Fruit fly (Drosophila melanogaster) whole organism, prepupa: ENCODE results near the gene CG33285.

Experiments
- Blimp-1 ChIP-seq: fragments of 200-800 bp; sonication (Bioruptor generic); optimal IDR thresholded peaks from 3 replicates; lab custom pipeline; 2017; ENCODE audit warnings: missing biosample characterization, missing genetic modification characterization, mild to moderate bottlenecking, moderate library complexity, missing genetic modification reagents
- CG10669 ChIP-seq: fragments of 200-800 bp; sonication (Bioruptor generic); optimal IDR thresholded peaks from 3 replicates; lab custom pipeline; 2018; ENCODE audit warnings: missing biosample characterization, mild to moderate bottlenecking, missing genetic modification characterization, moderate library complexity
- CG11762 ChIP-seq: fragments of 200-800 bp; sonication (Bioruptor generic); optimal IDR thresholded peaks from 3 replicates; lab custom pipeline; 2016; ENCODE audit warnings: missing biosample characterization, missing genetic modification characterization; ENCODE audit not compliant: insufficient read depth
- CG15336 ChIP-seq: fragments of 200-800 bp; sonication (Bioruptor generic); IDR thresholded peaks from 2 replicates; pipeline ENCODE4 v1.3.6; 2022; ENCODE audit warnings: missing biosample characterization, missing genetic modification characterization
- CG31627 ChIP-seq: fragments of 200-800 bp; sonication (Bioruptor generic); optimal IDR thresholded peaks from 3 replicates; lab custom pipeline; 2016; ENCODE audit warnings: missing biosample characterization, missing genetic modification characterization
- CG32006 ChIP-seq: fragments of 200-800 bp; sonication (Bioruptor generic); optimal IDR thresholded peaks from 3 replicates; lab custom pipeline; 2017; ENCODE audit warnings: missing biosample characterization, mild to moderate bottlenecking, missing genetic modification characterization
- CG34406 ChIP-seq: fragments of 200-800 bp; sonication (Bioruptor generic); optimal IDR thresholded peaks from 3 replicates; lab custom pipeline; 2016; ENCODE audit warnings: missing biosample characterization, missing genetic modification characterization
- CG6276 ChIP-seq: fragments of 200-800 bp; sonication (Bioruptor generic); optimal IDR thresholded peaks from 2 replicates; lab custom pipeline; 2017; ENCODE audit warnings: missing biosample characterization, mild to moderate bottlenecking, missing genetic modification characterization
- CG6792 ChIP-seq: fragments of 200-800 bp; sonication (Bioruptor generic); optimal IDR thresholded peaks from 3 replicates; lab custom pipeline; 2016; ENCODE audit warnings: missing biosample characterization, missing genetic modification characterization
- CG7368 ChIP-seq: fragments of 200-800 bp; sonication (Bioruptor generic); optimal IDR thresholded peaks from 3 replicates; lab custom pipeline; 2016; ENCODE audit warnings: missing biosample characterization, missing genetic modification characterization
- CG8119 ChIP-seq: fragments of 200-800 bp; sonication (Bioruptor generic); IDR thresholded peaks from 3 replicates; pipeline ENCODE4 v1.3.6; 2022; ENCODE audit warnings: missing biosample characterization, missing genetic modification characterization
- CG8319 ChIP-seq: fragments of 200-800 bp; sonication (Bioruptor generic); optimal IDR thresholded peaks from 3 replicates; lab custom pipeline; 2016; ENCODE audit warnings: missing biosample characterization, missing genetic modification characterization
- CG9139 ChIP-seq: fragments of 200-800 bp; sonication (Bioruptor generic); optimal IDR thresholded peaks from 3 replicates; lab custom pipeline; 2017; ENCODE audit warnings: missing biosample characterization, mild to moderate bottlenecking, missing genetic modification characterization
- Eip75B ChIP-seq: fragments of 200-800 bp; sonication (Bioruptor generic); optimal IDR thresholded peaks from 3 replicates; lab custom pipeline; 2016; ENCODE audit warnings: missing biosample characterization, missing genetic modification characterization
- Eip78C ChIP-seq: fragments of 200-800 bp; sonication (Bioruptor generic); peaks from one replicate; lab custom pipeline; 2016; ENCODE audit warnings: missing biosample characterization, missing genetic modification characterization
- Eip93F ChIP-seq: fragments of 200-800 bp; sonication (Bioruptor generic); optimal IDR thresholded peaks from 2 replicates; lab custom pipeline; 2016; ENCODE audit warnings: missing biosample characterization, mild to moderate bottlenecking, missing genetic modification characterization
- Ets21C ChIP-seq: fragments of 200-800 bp; sonication (Bioruptor generic); optimal IDR thresholded peaks from 3 replicates; lab custom pipeline; 2016; ENCODE audit warnings: missing biosample characterization, missing genetic modification characterization
- Ets96B ChIP-seq: fragments of 200-800 bp; optimal IDR thresholded peaks from 2 replicates; lab custom pipeline; 2019; ENCODE audit warnings: missing biosample characterization, mild to moderate bottlenecking, missing genetic modification characterization, moderate library complexity
- Hr38 ChIP-seq: sonication (Bioruptor generic); optimal IDR thresholded peaks from 2 replicates; lab custom pipeline; 2016; ENCODE audit warnings: missing biosample characterization, missing genetic modification characterization
- Hr39 ChIP-seq: fragments of 200-800 bp; sonication (Bioruptor generic); optimal IDR thresholded peaks from 2 replicates; lab custom pipeline; 2016; ENCODE audit warnings: missing biosample characterization, missing genetic modification characterization
- Lpt ChIP-seq: fragments of 200-800 bp; sonication (Bioruptor generic); optimal IDR thresholded peaks from 3 replicates; lab custom pipeline; 2016; ENCODE audit warnings: missing biosample characterization, missing genetic modification characterization
- OdsH ChIP-seq: fragments of 200-800 bp; sonication (Bioruptor generic); optimal IDR thresholded peaks from 3 replicates; lab custom pipeline; 2016; ENCODE audit warnings: missing biosample characterization, missing genetic modification characterization
- Smox ChIP-seq: fragments of 200-800 bp; sonication (Bioruptor generic); optimal IDR thresholded peaks from 3 replicates; lab custom pipeline; 2016; ENCODE audit warnings: missing biosample characterization, missing genetic modification characterization
- Sox102F ChIP-seq: fragments of 200-800 bp; sonication (Bioruptor generic); optimal IDR thresholded peaks from 2 replicates; lab custom pipeline; 2016; ENCODE audit warnings: missing biosample characterization, mild to moderate bottlenecking, missing genetic modification characterization
- Sox14 ChIP-seq: fragments of 200-800 bp; sonication (Bioruptor generic); optimal IDR thresholded peaks from 3 replicates; lab custom pipeline; 2016; ENCODE audit warnings: missing biosample characterization, missing genetic modification characterization
- Sox15 ChIP-seq: fragments of 200-800 bp; sonication (Bioruptor generic); optimal IDR thresholded peaks from 3 replicates; lab custom pipeline; 2016; ENCODE audit warnings: missing biosample characterization, missing genetic modification characterization
- acj6 ChIP-seq: fragments of 200-800 bp; sonication (Bioruptor generic); optimal IDR thresholded peaks from 3 replicates; lab custom pipeline; 2016; ENCODE audit warnings: missing biosample characterization, missing genetic modification characterization
- cyc ChIP-seq: fragments of 200-800 bp; sonication (Bioruptor generic); optimal IDR thresholded peaks from 3 replicates; lab custom pipeline; 2016; ENCODE audit warnings: missing biosample characterization, missing genetic modification characterization
- dsx ChIP-seq: fragments of 200-800 bp; optimal IDR thresholded peaks from 3 replicates; lab custom pipeline; 2019; ENCODE audit warnings: missing biosample characterization, mild to moderate bottlenecking, missing genetic modification characterization, moderate library complexity; ENCODE audit not compliant: poor library complexity, severe bottlenecking
- eg ChIP-seq: fragments of 200-800 bp; sonication (Bioruptor generic); IDR thresholded peaks from 3 replicates; pipeline ENCODE4 v1.3.6; 2022; ENCODE audit warnings: missing biosample characterization, missing genetic modification characterization
- esn ChIP-seq: fragments of 200-800 bp; sonication (Bioruptor generic); optimal IDR thresholded peaks from 2 replicates; lab custom pipeline; 2016; ENCODE audit warnings: missing biosample characterization, mild to moderate bottlenecking, missing genetic modification characterization, moderate library complexity
- fd59A ChIP-seq: fragments of 200-800 bp; sonication (Bioruptor generic); optimal IDR thresholded peaks from 2 replicates; lab custom pipeline; 2017; ENCODE audit warnings: missing biosample characterization, mild to moderate bottlenecking, missing genetic modification characterization, missing genetic modification reagents
- fd85E ChIP-seq: fragments of 200-800 bp; sonication (Bioruptor generic); optimal IDR thresholded peaks from 3 replicates; lab custom pipeline; 2016; ENCODE audit warnings: missing biosample characterization, missing genetic modification characterization
- fkh ChIP-seq: fragments of 200-800 bp; sonication (Bioruptor generic); optimal IDR thresholded peaks from 3 replicates; lab custom pipeline; 2017; ENCODE audit warnings: missing biosample characterization, mild to moderate bottlenecking, missing genetic modification characterization, moderate library complexity
- lz ChIP-seq: fragments of 200-800 bp; sonication (Bioruptor generic); optimal IDR thresholded peaks from 3 replicates; lab custom pipeline; 2016; ENCODE audit warnings: missing biosample characterization, missing genetic modification characterization
- net ChIP-seq: fragments of 200-800 bp; sonication (Bioruptor generic); optimal IDR thresholded peaks from 3 replicates; lab custom pipeline; 2016; ENCODE audit warnings: missing biosample characterization, missing genetic modification characterization
- pdm3 ChIP-seq: fragments of 200-800 bp; sonication (Bioruptor generic); optimal IDR thresholded peaks from 3 replicates; lab custom pipeline; 2016; ENCODE audit warnings: missing biosample characterization, missing genetic modification characterization
- salr ChIP-seq, 2 experiments: fragments of 200-800 bp; sonication (Bioruptor generic); optimal IDR thresholded peaks; 3 replicates each; lab custom pipeline; 2016 to 2018; ENCODE audit warnings: missing biosample characterization in 2 of 2, missing genetic modification characterization in 2 of 2, mild to moderate bottlenecking in 1 of 2
- spab ChIP-seq: fragments of 200-800 bp; sonication (Bioruptor generic); optimal IDR thresholded peaks from 2 replicates; lab custom pipeline; 2017; ENCODE audit warnings: missing biosample characterization, mild to moderate bottlenecking, missing genetic modification characterization, missing genetic modification reagents
- ss ChIP-seq, 2 experiments: fragments of 200-800 bp; sonication (Bioruptor generic); optimal IDR thresholded peaks; 2 replicates in 1 of 2; 3 replicates in 1 of 2; lab custom pipeline; 2017 to 2018; ENCODE audit warnings: mild to moderate bottlenecking in 2 of 2, missing biosample characterization in 2 of 2, missing genetic modification characterization in 2 of 2, moderate library complexity in 1 of 2
- svp ChIP-seq: fragments of 200-800 bp; sonication (Bioruptor generic); peaks from one replicate; lab custom pipeline; 2016; ENCODE audit warnings: missing biosample characterization, missing genetic modification characterization
- topi ChIP-seq: fragments of 200-800 bp; sonication (Bioruptor generic); optimal IDR thresholded peaks from 3 replicates; lab custom pipeline; 2016; ENCODE audit warnings: missing biosample characterization, missing genetic modification characterization
- vri ChIP-seq: fragments of 200-800 bp; sonication (Bioruptor generic); optimal IDR thresholded peaks from 3 replicates; lab custom pipeline; 2016; ENCODE audit warnings: missing biosample characterization, mild to moderate bottlenecking, missing genetic modification characterization

The CG33285 gene

DNA sequence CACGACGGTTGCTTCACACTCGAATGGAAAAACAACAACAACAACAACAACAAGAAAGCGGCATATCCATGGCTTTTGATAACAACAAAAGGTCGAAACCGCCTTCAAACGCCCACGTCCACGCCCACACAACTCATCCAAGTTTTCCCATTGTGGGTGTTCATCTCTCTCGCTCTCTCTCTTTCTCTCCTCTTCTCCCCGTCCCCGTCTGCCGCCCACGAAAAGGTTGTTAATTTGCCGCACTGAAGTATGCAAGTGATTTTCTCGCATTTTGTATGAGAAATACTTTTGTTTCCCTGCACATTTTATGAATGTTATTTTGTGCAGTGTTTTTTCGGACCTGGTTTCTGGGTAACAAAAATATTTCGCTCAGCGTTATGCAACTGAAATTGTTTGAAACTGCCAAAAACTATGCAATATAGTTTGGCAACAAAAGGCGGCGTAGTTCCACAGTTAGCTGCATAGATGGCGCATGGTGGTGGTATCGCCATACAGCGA lies 39.3 kb downstream of the CG33285 start (continued):
- TF ChIP-seq Smox (GFP tag; lab: Kevin White, UChicago) (peak; percentile 31), OdsH (no peak), ss (GFP tag; optimal IDR thresholded peaks at IDR 0.05; lab: Kevin White, UChicago) (no peak), CG10669 (GFP tag; lab: Kevin White, UChicago) (no peak), pdm3 (GFP tag; lab: Kevin White, UChicago) (peak; percentile 30), Blimp-1 (GFP tag; lab: Kevin White, UChicago) (no peak), CG7368 (GFP tag; lab: Kevin White, UChicago) (no peak), esn (peak; percentile 39), vri (GFP tag; lab: Kevin White, UChicago) (no peak), Lpt (GFP tag; lab: Kevin White, UChicago) (no peak), lz (GFP tag; lab: Kevin White, UChicago) (peak; percentile 34), svp (peak; percentile 50), fkh (GFP tag; lab: Kevin White, UChicago) (no peak), CG34406 (GFP tag; lab: Kevin White, UChicago) (peak; percentile 20), CG9139 (no peak), Sox14 (GFP tag; lab: Kevin White, UChicago) (peak; percentile 61), fd59A (no peak), Hr38 (no peak), Eip93F (GFP tag; lab: Kevin White, UChicago) (no peak), CG6276 (GFP tag; lab: Kevin White, UChicago) (no peak)

DNA sequence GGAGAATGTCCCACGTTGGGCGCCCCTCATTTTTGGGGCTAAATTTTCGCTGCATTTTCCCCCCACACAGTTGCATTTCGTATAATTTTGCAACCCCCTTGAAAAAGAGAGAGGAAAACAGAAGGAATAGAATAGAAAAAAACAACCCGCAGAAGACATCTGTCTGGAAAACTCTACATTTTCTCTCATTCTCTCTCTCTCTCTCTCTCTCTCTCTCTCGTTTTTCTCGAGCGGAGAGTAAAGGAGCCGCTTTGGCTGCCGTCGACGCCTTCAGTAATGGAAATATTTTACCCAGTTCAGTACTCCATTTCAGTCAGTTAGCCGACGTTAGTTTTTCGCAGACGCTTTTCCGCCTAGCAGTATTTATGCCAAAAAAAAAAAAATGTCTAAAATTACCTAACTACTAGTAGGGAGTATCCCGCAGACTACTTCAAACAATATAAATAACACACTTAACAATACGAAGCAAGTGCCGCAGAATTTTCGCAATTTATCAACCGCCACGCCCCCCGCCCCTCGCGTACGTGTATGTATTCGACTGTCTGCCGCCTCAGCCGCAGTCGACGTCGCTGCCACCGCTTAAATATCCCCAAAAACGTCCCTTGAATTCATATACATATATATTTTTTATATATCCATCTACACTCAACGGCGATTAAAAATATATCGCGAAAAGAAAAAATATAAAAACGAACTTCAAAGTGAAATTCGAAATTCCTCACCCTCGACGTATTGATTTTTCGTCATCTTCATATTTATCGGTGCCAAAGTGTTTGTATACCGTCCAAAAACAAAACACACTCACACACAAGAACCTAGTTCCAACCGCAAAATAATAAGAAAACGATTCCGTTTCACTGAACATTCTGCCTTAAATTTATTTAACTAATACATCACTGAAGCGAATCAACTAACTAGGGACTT lies 40.8 kb downstream of the CG33285 start:
- peak; percentile 68 for TF ChIP-seq Eip78C (GFP tag; lab: Kevin White, UChicago)
- TF ChIP-seq CG6792 (GFP tag; lab: Kevin White, UChicago), result no peak

- peak; percentile 45 for TF ChIP-seq Ets96B (tag; lab: Kevin White, UChicago)
- TF ChIP-seq Smox (GFP tag; lab: Kevin White, UChicago), result peak; percentile 18
- no peak for TF ChIP-seq vri (GFP tag; lab: Kevin White, UChicago)
- TF ChIP-seq CG11762 (GFP tag; lab: Kevin White, UChicago), result no peak
- no peak for TF ChIP-seq Lpt (GFP tag; lab: Kevin White, UChicago)
- TF ChIP-seq CG15336 (GFP tag; lab: Robert Waterston, UW), result peak; percentile 39; the same call in 1 of the 2 replicates
- no peak for TF ChIP-seq Ets21C
- TF ChIP-seq dsx (GFP tag; lab: Kevin White, UChicago), result peak; percentile 23
- TF ChIP-seq Eip75B (GFP tag; lab: Kevin White, UChicago), result no peak
- TF ChIP-seq CG31627 (GFP tag; lab: Kevin White, UChicago), result no peak
- TF ChIP-seq spab (GFP tag; lab: Kevin White, UChicago), result no peak
- TF ChIP-seq salr (GFP tag; optimal IDR thresholded peaks at IDR 0.05; lab: Kevin White, UChicago), result no peak
- no peak for TF ChIP-seq Sox14 (GFP tag; lab: Kevin White, UChicago)
- peak; percentile 44; the same call in 1 of the 3 replicates for TF ChIP-seq CG8119
- TF ChIP-seq CG10669 (GFP tag; lab: Kevin White, UChicago), result peak; percentile 6
- peak; percentile 13 for TF ChIP-seq net (GFP tag; lab: Kevin White, UChicago)
- no peak for TF ChIP-seq topi (GFP tag; lab: Kevin White, UChicago)
- TF ChIP-seq Hr39 (GFP tag; lab: Kevin White, UChicago), result no peak
- peak; percentile 18 for TF ChIP-seq CG34406 (GFP tag; lab: Kevin White, UChicago)
- TF ChIP-seq lz (GFP tag; lab: Kevin White, UChicago), result peak; percentile 18
- TF ChIP-seq Blimp-1 (GFP tag; lab: Kevin White, UChicago), result no peak
- no peak for TF ChIP-seq ss (GFP tag; optimal IDR thresholded peaks at IDR 0.05; lab: Kevin White, UChicago)
- TF ChIP-seq cyc (GFP tag; lab: Kevin White, UChicago), result peak; percentile 11
- TF ChIP-seq pdm3 (GFP tag; lab: Kevin White, UChicago), result no peak
- peak; percentile 53 for TF ChIP-seq CG32006 (GFP tag; lab: Kevin White, UChicago)
- peak; percentile 60; the same call in 1 of the 3 replicates for TF ChIP-seq eg (GFP tag; lab: Robert Waterston, UW)
- peak; percentile 18 for TF ChIP-seq acj6
- no peak for TF ChIP-seq CG8319 (GFP tag; lab: Kevin White, UChicago)
- no peak for TF ChIP-seq CG9139
- TF ChIP-seq fd59A, result no peak
- TF ChIP-seq OdsH, result peak; percentile 21
- TF ChIP-seq svp, result peak; percentile 51
- TF ChIP-seq Sox15, result no peak
- no peak for TF ChIP-seq Sox102F
- no peak for TF ChIP-seq fd85E (GFP tag; lab: Kevin White, UChicago)
Measured at dm6 chr3L:21047037-21047436, 41.8 kb downstream of the CG33285 start.
